Fruit fly (Drosophila melanogaster) whole organism, prepupa: ENCODE measurements around the gene GstD3.

ENCODE experiments used
- Blimp-1 ChIP-seq: fragments of 200-800 bp; sonication (Bioruptor generic); optimal IDR thresholded peaks from 3 replicates; lab custom pipeline; 2017; ENCODE audit warnings: missing biosample characterization, missing genetic modification characterization, mild to moderate bottlenecking, moderate library complexity, missing genetic modification reagents
- CG10631 ChIP-seq: fragments of 200-800 bp; sonication (Bioruptor generic); optimal IDR thresholded peaks from 2 replicates; lab custom pipeline; 2016; ENCODE audit warnings: missing biosample characterization, missing genetic modification characterization
- CG10669 ChIP-seq: fragments of 200-800 bp; sonication (Bioruptor generic); optimal IDR thresholded peaks from 3 replicates; lab custom pipeline; 2018; ENCODE audit warnings: missing biosample characterization, mild to moderate bottlenecking, missing genetic modification characterization, moderate library complexity
- CG11294 ChIP-seq: fragments of 200-800 bp; sonication (Bioruptor generic); IDR thresholded peaks from 2 replicates; pipeline ENCODE4 v1.3.6; 2022; ENCODE audit warnings: missing biosample characterization, missing genetic modification characterization
- CG15336 ChIP-seq: fragments of 200-800 bp; sonication (Bioruptor generic); IDR thresholded peaks from 2 replicates; pipeline ENCODE4 v1.3.6; 2022; ENCODE audit warnings: missing biosample characterization, missing genetic modification characterization
- CG1621 ChIP-seq: fragments of 200-800 bp; sonication (Bioruptor generic); optimal IDR thresholded peaks from 3 replicates; lab custom pipeline; 2018; ENCODE audit warnings: missing biosample characterization, mild to moderate bottlenecking, missing genetic modification characterization
- CG3032 ChIP-seq: fragments of 200-800 bp; optimal IDR thresholded peaks from 2 replicates; lab custom pipeline; 2019; ENCODE audit warnings: missing biosample characterization, mild to moderate bottlenecking, missing genetic modification characterization, moderate library complexity
- CG31627 ChIP-seq: fragments of 200-800 bp; sonication (Bioruptor generic); optimal IDR thresholded peaks from 3 replicates; lab custom pipeline; 2016; ENCODE audit warnings: missing biosample characterization, missing genetic modification characterization
- CG32006 ChIP-seq: fragments of 200-800 bp; sonication (Bioruptor generic); optimal IDR thresholded peaks from 3 replicates; lab custom pipeline; 2017; ENCODE audit warnings: missing biosample characterization, mild to moderate bottlenecking, missing genetic modification characterization
- CG34406 ChIP-seq: fragments of 200-800 bp; sonication (Bioruptor generic); optimal IDR thresholded peaks from 3 replicates; lab custom pipeline; 2016; ENCODE audit warnings: missing biosample characterization, missing genetic modification characterization
- CG4318 ChIP-seq: fragments of 200-800 bp; sonication (Bioruptor generic); optimal IDR thresholded peaks from 3 replicates; lab custom pipeline; 2017; ENCODE audit warnings: missing biosample characterization, mild to moderate bottlenecking, missing genetic modification characterization
- CG6163 ChIP-seq: fragments of 200-800 bp; sonication (Bioruptor generic); IDR thresholded peaks from 3 replicates; pipeline ENCODE4 v1.3.6; 2022; ENCODE audit warnings: missing biosample characterization, missing genetic modification characterization
- CG6792 ChIP-seq: fragments of 200-800 bp; sonication (Bioruptor generic); optimal IDR thresholded peaks from 3 replicates; lab custom pipeline; 2016; ENCODE audit warnings: missing biosample characterization, missing genetic modification characterization
- CG6854 ChIP-seq: fragments of 200-800 bp; sonication (Bioruptor generic); optimal IDR thresholded peaks from 2 replicates; lab custom pipeline; 2017; ENCODE audit warnings: missing biosample characterization, mild to moderate bottlenecking, missing genetic modification characterization
- CG8319 ChIP-seq: fragments of 200-800 bp; sonication (Bioruptor generic); optimal IDR thresholded peaks from 3 replicates; lab custom pipeline; 2016; ENCODE audit warnings: missing biosample characterization, missing genetic modification characterization
- CG9139 ChIP-seq: fragments of 200-800 bp; sonication (Bioruptor generic); optimal IDR thresholded peaks from 3 replicates; lab custom pipeline; 2017; ENCODE audit warnings: missing biosample characterization, mild to moderate bottlenecking, missing genetic modification characterization
- Eip75B ChIP-seq: fragments of 200-800 bp; sonication (Bioruptor generic); optimal IDR thresholded peaks from 3 replicates; lab custom pipeline; 2016; ENCODE audit warnings: missing biosample characterization, missing genetic modification characterization
- Eip78C ChIP-seq: fragments of 200-800 bp; sonication (Bioruptor generic); peaks from one replicate; lab custom pipeline; 2016; ENCODE audit warnings: missing biosample characterization, missing genetic modification characterization
- Eip93F ChIP-seq: fragments of 200-800 bp; sonication (Bioruptor generic); optimal IDR thresholded peaks from 2 replicates; lab custom pipeline; 2016; ENCODE audit warnings: missing biosample characterization, mild to moderate bottlenecking, missing genetic modification characterization
- Ets21C ChIP-seq: fragments of 200-800 bp; sonication (Bioruptor generic); optimal IDR thresholded peaks from 3 replicates; lab custom pipeline; 2016; ENCODE audit warnings: missing biosample characterization, missing genetic modification characterization
- Ets96B ChIP-seq: fragments of 200-800 bp; optimal IDR thresholded peaks from 2 replicates; lab custom pipeline; 2019; ENCODE audit warnings: missing biosample characterization, mild to moderate bottlenecking, missing genetic modification characterization, moderate library complexity
- Gug ChIP-seq: fragments of 200-800 bp; sonication (Bioruptor generic); IDR thresholded peaks from 2 replicates; pipeline ENCODE4 v1.3.6; 2022; ENCODE audit warnings: missing biosample characterization, missing genetic modification characterization
- Hr38 ChIP-seq: sonication (Bioruptor generic); optimal IDR thresholded peaks from 2 replicates; lab custom pipeline; 2016; ENCODE audit warnings: missing biosample characterization, missing genetic modification characterization
- Hr39 ChIP-seq: fragments of 200-800 bp; sonication (Bioruptor generic); optimal IDR thresholded peaks from 2 replicates; lab custom pipeline; 2016; ENCODE audit warnings: missing biosample characterization, missing genetic modification characterization
- Hr4 ChIP-seq: fragments of 200-800 bp; sonication (Bioruptor generic); optimal IDR thresholded peaks from 3 replicates; lab custom pipeline; 2016; ENCODE audit warnings: missing biosample characterization, missing genetic modification characterization
- Met ChIP-seq: fragments of 200-800 bp; sonication (Bioruptor generic); optimal IDR thresholded peaks from 3 replicates; lab custom pipeline; 2016; ENCODE audit warnings: missing biosample characterization, missing genetic modification characterization
- OdsH ChIP-seq: fragments of 200-800 bp; sonication (Bioruptor generic); optimal IDR thresholded peaks from 3 replicates; lab custom pipeline; 2016; ENCODE audit warnings: missing biosample characterization, missing genetic modification characterization
- Smox ChIP-seq: fragments of 200-800 bp; sonication (Bioruptor generic); optimal IDR thresholded peaks from 3 replicates; lab custom pipeline; 2016; ENCODE audit warnings: missing biosample characterization, missing genetic modification characterization
- Sox15 ChIP-seq: fragments of 200-800 bp; sonication (Bioruptor generic); optimal IDR thresholded peaks from 3 replicates; lab custom pipeline; 2016; ENCODE audit warnings: missing biosample characterization, missing genetic modification characterization
- achi ChIP-seq: fragments of 200-800 bp; sonication (Bioruptor generic); optimal IDR thresholded peaks from 3 replicates; lab custom pipeline; 2016; ENCODE audit warnings: missing biosample characterization, missing genetic modification characterization
- cyc ChIP-seq: fragments of 200-800 bp; sonication (Bioruptor generic); optimal IDR thresholded peaks from 3 replicates; lab custom pipeline; 2016; ENCODE audit warnings: missing biosample characterization, missing genetic modification characterization
- dac ChIP-seq: fragments of 200-800 bp; sonication (Bioruptor generic); optimal IDR thresholded peaks from 2 replicates; lab custom pipeline; 2017; ENCODE audit warnings: missing biosample characterization, mild to moderate bottlenecking, missing genetic modification characterization
- eg ChIP-seq: fragments of 200-800 bp; sonication (Bioruptor generic); IDR thresholded peaks from 3 replicates; pipeline ENCODE4 v1.3.6; 2022; ENCODE audit warnings: missing biosample characterization, missing genetic modification characterization
- fd59A ChIP-seq: fragments of 200-800 bp; sonication (Bioruptor generic); optimal IDR thresholded peaks from 2 replicates; lab custom pipeline; 2017; ENCODE audit warnings: missing biosample characterization, mild to moderate bottlenecking, missing genetic modification characterization, missing genetic modification reagents
- fd85E ChIP-seq: fragments of 200-800 bp; sonication (Bioruptor generic); optimal IDR thresholded peaks from 3 replicates; lab custom pipeline; 2016; ENCODE audit warnings: missing biosample characterization, missing genetic modification characterization
- fkh ChIP-seq: fragments of 200-800 bp; sonication (Bioruptor generic); optimal IDR thresholded peaks from 3 replicates; lab custom pipeline; 2017; ENCODE audit warnings: missing biosample characterization, mild to moderate bottlenecking, missing genetic modification characterization, moderate library complexity
- lz ChIP-seq: fragments of 200-800 bp; sonication (Bioruptor generic); optimal IDR thresholded peaks from 3 replicates; lab custom pipeline; 2016; ENCODE audit warnings: missing biosample characterization, missing genetic modification characterization
- net ChIP-seq: fragments of 200-800 bp; sonication (Bioruptor generic); optimal IDR thresholded peaks from 3 replicates; lab custom pipeline; 2016; ENCODE audit warnings: missing biosample characterization, missing genetic modification characterization
- pdm3 ChIP-seq: fragments of 200-800 bp; sonication (Bioruptor generic); optimal IDR thresholded peaks from 3 replicates; lab custom pipeline; 2016; ENCODE audit warnings: missing biosample characterization, missing genetic modification characterization
- spab ChIP-seq: fragments of 200-800 bp; sonication (Bioruptor generic); optimal IDR thresholded peaks from 2 replicates; lab custom pipeline; 2017; ENCODE audit warnings: missing biosample characterization, mild to moderate bottlenecking, missing genetic modification characterization, missing genetic modification reagents
- svp ChIP-seq: fragments of 200-800 bp; sonication (Bioruptor generic); peaks from one replicate; lab custom pipeline; 2016; ENCODE audit warnings: missing biosample characterization, missing genetic modification characterization
- topi ChIP-seq: fragments of 200-800 bp; sonication (Bioruptor generic); optimal IDR thresholded peaks from 3 replicates; lab custom pipeline; 2016; ENCODE audit warnings: missing biosample characterization, missing genetic modification characterization
- vri ChIP-seq: fragments of 200-800 bp; sonication (Bioruptor generic); optimal IDR thresholded peaks from 3 replicates; lab custom pipeline; 2016; ENCODE audit warnings: missing biosample characterization, mild to moderate bottlenecking, missing genetic modification characterization

The GstD3 gene

DNA sequence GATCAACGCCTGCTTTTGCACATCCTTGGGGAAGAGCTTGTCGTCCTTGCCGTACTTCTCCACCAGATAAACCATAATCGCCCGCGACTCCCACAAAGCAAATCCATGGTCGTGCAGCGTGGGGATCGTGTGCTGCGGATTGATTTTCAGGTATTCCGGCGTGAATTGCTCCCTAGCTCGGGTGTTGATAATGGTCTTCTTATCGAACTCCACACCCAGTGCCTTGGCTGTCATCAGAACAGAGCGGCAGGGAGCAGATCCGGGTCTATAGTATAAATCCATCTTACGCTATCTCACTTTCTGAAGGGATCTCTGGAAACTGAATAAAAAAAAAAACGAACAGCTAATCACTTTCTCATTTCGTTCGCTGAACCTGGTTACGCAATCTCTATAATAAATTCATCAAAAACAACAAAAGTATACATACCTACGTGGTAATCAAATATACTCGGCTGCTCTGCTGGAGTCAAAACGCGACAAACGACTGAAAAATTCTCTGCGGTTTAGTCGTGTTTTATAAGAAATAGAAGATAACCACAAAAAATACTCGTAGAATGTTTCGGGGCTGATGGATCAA, 7.5 kb upstream of the GstD3 start, which contains the start of gene GstD10:
Gene GstD10 (minus strand): TSS at position 472 of the 577 bp plus-strand sequence.
- TF ChIP-seq CG11294 (GFP tag; lab: Robert Waterston, UW), result no peak
- TF ChIP-seq vri (GFP tag; lab: Kevin White, UChicago), result peak; percentile 75
- TF ChIP-seq CG9139, result no peak
- TF ChIP-seq Ets96B, result no peak
- TF ChIP-seq svp, result peak; percentile 90
- no peak for TF ChIP-seq CG6854 (GFP tag; lab: Kevin White, UChicago)
- TF ChIP-seq, all 60 proteins: peak for 2

DNA sequence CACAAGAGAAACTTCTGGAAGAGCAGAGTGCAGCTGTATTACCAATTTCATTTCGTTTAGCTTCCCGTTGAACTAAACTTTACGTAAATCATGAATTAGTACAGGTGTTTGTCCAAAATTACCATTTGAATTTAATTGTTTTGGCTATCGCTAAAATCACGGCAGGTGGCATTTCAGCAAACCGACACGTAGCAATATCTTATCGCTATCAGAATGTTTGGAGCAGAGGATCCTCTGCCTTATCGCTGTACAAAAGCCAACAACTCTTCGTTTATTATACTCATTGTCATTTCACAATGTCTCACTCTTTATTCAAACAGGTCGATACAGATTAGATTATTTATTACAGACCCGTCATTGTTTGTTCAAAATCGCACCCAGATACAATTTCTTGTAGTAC, 7.0 kb upstream of the GstD3 start:
- TF ChIP-seq fkh (peak; percentile 31), CG6792 (no peak), vri (GFP tag; lab: Kevin White, UChicago) (peak; percentile 8), Hr38 (GFP tag; lab: Kevin White, UChicago) (no peak), Eip93F (GFP tag; lab: Kevin White, UChicago) (peak; percentile 3)

DNA sequence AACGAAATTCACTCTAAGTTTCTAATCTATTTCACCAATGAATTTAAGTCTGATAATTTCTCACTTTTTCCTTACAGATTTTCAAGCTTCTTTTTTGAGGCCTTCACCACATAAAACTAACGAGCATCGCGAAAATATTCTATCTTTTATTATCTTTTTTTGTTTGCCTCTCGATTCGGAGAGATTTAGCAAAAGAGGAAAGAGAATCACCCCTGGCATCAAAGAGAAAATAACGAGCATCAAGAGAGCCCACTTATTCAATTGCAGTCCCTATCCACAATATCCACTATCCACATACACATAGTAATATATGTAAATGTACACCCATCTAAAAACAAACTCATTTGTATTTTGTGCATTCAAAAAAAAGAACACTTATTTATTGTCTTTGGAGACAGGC, 5.4 kb upstream of the GstD3 start, which contains the start of gene GstD9:
Gene GstD9 (minus strand): TSS at position 101 of the 400 bp plus-strand sequence.
- no peak for TF ChIP-seq Hr39 (GFP tag; lab: Kevin White, UChicago)
- TF ChIP-seq Eip78C (GFP tag; lab: Kevin White, UChicago), result peak; percentile 41

DNA sequence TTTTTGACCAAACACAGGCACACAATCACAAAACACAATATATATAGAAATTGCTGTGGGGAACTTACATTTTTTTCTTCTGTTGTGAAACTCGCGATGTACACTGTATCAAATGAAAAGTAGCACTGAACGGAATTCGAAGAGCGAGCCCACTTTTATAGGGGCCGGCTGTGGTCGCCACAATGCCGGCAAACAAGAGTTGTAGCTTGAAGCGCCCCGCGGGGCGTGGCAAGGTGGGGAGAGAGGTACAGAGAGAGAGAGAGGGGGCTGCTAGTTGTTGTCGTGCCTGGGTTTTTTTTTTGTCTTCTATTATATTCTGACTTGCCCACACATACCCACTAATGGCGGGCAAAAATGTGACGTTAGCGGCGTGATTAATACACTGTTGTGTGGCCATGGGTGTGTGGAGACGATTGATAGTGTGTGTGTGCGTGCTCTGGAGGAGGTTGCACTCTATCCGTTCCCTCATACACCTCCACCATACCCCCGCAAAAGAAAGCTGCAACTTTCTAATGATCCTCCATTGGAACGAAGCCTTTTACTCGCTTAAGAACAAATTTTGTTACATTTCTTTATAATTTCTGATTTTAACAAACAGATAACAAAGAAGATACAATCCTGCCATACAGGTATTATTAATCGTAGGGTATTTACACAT, 3.6 kb upstream of the GstD3 start, which contains the start of gene GstD1:
Gene GstD1 (minus strand): TSS at position 134 of the 658 bp plus-strand sequence.
- TF ChIP-seq CG11294 (GFP tag; lab: Robert Waterston, UW), result peak; percentile 59
- peak; percentile 50 for TF ChIP-seq Met (GFP tag; lab: Kevin White, UChicago)
- no peak for TF ChIP-seq CG6854 (GFP tag; lab: Kevin White, UChicago)
- TF ChIP-seq eg (GFP tag; lab: Robert Waterston, UW), result peak; percentile 75
- peak; percentile 61 for TF ChIP-seq Hr39 (GFP tag; lab: Kevin White, UChicago)
- TF ChIP-seq vri (GFP tag; lab: Kevin White, UChicago), result peak; percentile 49
- TF ChIP-seq Ets21C (GFP tag; lab: Kevin White, UChicago), result peak; percentile 39
- peak; percentile 51 for TF ChIP-seq Ets96B
- TF ChIP-seq cyc, result peak; percentile 60
- TF ChIP-seq Hr4 (GFP tag; lab: Kevin White, UChicago), result peak; percentile 83
- peak; percentile 36 for TF ChIP-seq Smox (GFP tag; lab: Kevin White, UChicago)
- peak; percentile 61 for TF ChIP-seq CG10631
- peak; percentile 62 for TF ChIP-seq fkh
- peak; percentile 59 for TF ChIP-seq fd59A (GFP tag; lab: Kevin White, UChicago)
- TF ChIP-seq net, result peak; percentile 63
- TF ChIP-seq CG32006, result peak; percentile 89
- TF ChIP-seq CG1621 (tag; lab: Kevin White, UChicago), result no peak
- peak; percentile 69 for TF ChIP-seq CG6163
- TF ChIP-seq svp, result peak; percentile 79
- TF ChIP-seq spab, result peak; percentile 25
- TF ChIP-seq CG15336 (GFP tag; lab: Robert Waterston, UW), result peak; percentile 76
- TF ChIP-seq CG31627 (GFP tag; lab: Kevin White, UChicago), result peak; percentile 47
- peak; percentile 35 for TF ChIP-seq Eip75B (GFP tag; lab: Kevin White, UChicago)
- peak; percentile 76 for TF ChIP-seq CG4318 (GFP tag; lab: Kevin White, UChicago)
- TF ChIP-seq dac, result peak; percentile 47
- TF ChIP-seq pdm3 (GFP tag; lab: Kevin White, UChicago), result peak; percentile 43
- TF ChIP-seq CG3032 (tag; lab: Kevin White, UChicago), result peak; percentile 45
- peak; percentile 10 for TF ChIP-seq Sox15 (GFP tag; lab: Kevin White, UChicago)
- peak; percentile 64 for TF ChIP-seq lz
- TF ChIP-seq CG10669 (GFP tag; lab: Kevin White, UChicago), result peak; percentile 40
- TF ChIP-seq Gug (GFP tag; lab: Robert Waterston, UW), result 0 out of 2 replicates have a peak, but pooled peaks have one; percentile 52
- peak; percentile 59 for TF ChIP-seq OdsH (GFP tag; lab: Kevin White, UChicago)
- peak; percentile 21 for TF ChIP-seq CG6792
- no peak for TF ChIP-seq CG8319 (GFP tag; lab: Kevin White, UChicago)
- TF ChIP-seq fd85E (GFP tag; lab: Kevin White, UChicago), result no peak
- TF ChIP-seq achi (GFP tag; lab: Kevin White, UChicago), result peak; percentile 74
- no peak for TF ChIP-seq Blimp-1 (GFP tag; lab: Kevin White, UChicago)
- TF ChIP-seq topi (GFP tag; lab: Kevin White, UChicago), result peak; percentile 48
- TF ChIP-seq CG34406 (GFP tag; lab: Kevin White, UChicago), result peak; percentile 43
